Worm (Caenorhabditis elegans): ENCODE measurements around the gene F38A6.4.

Gene F38A6.4

ce11 chrV:20789105-20789504, 13.9 kb upstream of the F38A6.4 start, which contains the start of gene tpan-1:
Gene tpan-1, plus strand, starts transcription at chrV:20789502.
- no peak for TF ChIP-seq daf-8 (GFP tag; IDR thresholded peaks at IDR 0.05)
- TF ChIP-seq nhr-111 (GFP tag; optimal IDR thresholded peaks at IDR 0.05), result no peak
- no peak for TF ChIP-seq lin-15B (tag; optimal IDR thresholded peaks at IDR 0.05)
- TF ChIP-seq hif-1 (tag; optimal IDR thresholded peaks at IDR 0.05), result peak in 1 of 2 experiments; percentile 92
- no peak for TF ChIP-seq zfp-2 (tag; optimal IDR thresholded peaks at IDR 0.05)
- no peak for TF ChIP-seq zip-11 (GFP tag; IDR thresholded peaks at IDR 0.05)
- TF ChIP-seq lir-3 (tag; optimal IDR thresholded peaks at IDR 0.05), result no peak
- TF ChIP-seq nhr-11 (tag; optimal IDR thresholded peaks at IDR 0.05), result peak; percentile 32
- no peak for TF ChIP-seq arid-1 (GFP tag; conservative IDR thresholded peaks at IDR 0.05)
- TF ChIP-seq ZK546.5 (tag; optimal IDR thresholded peaks at IDR 0.05), result no peak
- TF ChIP-seq nhr-102 (tag; optimal IDR thresholded peaks at IDR 0.05), result no peak
- peak; percentile 72 for TF ChIP-seq hmg-1.1 (GFP tag; IDR thresholded peaks at IDR 0.05)
- peak; percentile 53 for TF ChIP-seq fkh-10 (GFP tag; optimal IDR thresholded peaks at IDR 0.05)
- TF ChIP-seq lin-1 (GFP tag; IDR thresholded peaks at IDR 0.05), result no peak
- TF ChIP-seq hlh-30 (tag; optimal IDR thresholded peaks at IDR 0.05; ENCODE audit: insufficient read depth), result peak; percentile 42
- no peak for TF ChIP-seq dpl-1 (GFP tag; optimal IDR thresholded peaks at IDR 0.05)
- TF ChIP-seq zip-2 (tag; optimal IDR thresholded peaks at IDR 0.05), result no peak
- peak; percentile 78 for TF ChIP-seq aha-1 (tag)
- TF ChIP-seq lin-13 (GFP tag; optimal IDR thresholded peaks at IDR 0.05), result no peak
- TF ChIP-seq zag-1 (tag; optimal IDR thresholded peaks at IDR 0.05), result no peak
- no peak for TF ChIP-seq fos-1 (tag; optimal IDR thresholded peaks at IDR 0.05)
- no peak for TF ChIP-seq tra-1 (GFP tag; IDR thresholded peaks at IDR 0.05)
- 0 out of 2 replicates have a peak, but pooled peaks have one; percentile 20 for TF ChIP-seq nhr-42 (GFP tag; IDR thresholded peaks at IDR 0.05)
- peak; percentile 50 for TF ChIP-seq ces-1 (GFP tag; optimal IDR thresholded peaks at IDR 0.05)
- peak; percentile 82; the same call in 1 of the 2 replicates for TF ChIP-seq ctbp-1 (GFP tag; IDR thresholded peaks at IDR 0.05)
- TF ChIP-seq mxl-3 (GFP tag; optimal IDR thresholded peaks at IDR 0.05), result no peak
- peak; percentile 32 for TF ChIP-seq mes-2 (tag; optimal IDR thresholded peaks at IDR 0.05; ENCODE audit: poor library complexity, severe bottlenecking)
- TF ChIP-seq F37D6.2 (tag; optimal IDR thresholded peaks at IDR 0.05), result peak; percentile 3
- TF ChIP-seq rbr-2 (tag; optimal IDR thresholded peaks at IDR 0.05), result peak; percentile 84
- no peak for TF ChIP-seq lin-38 (GFP tag; IDR thresholded peaks at IDR 0.05)
- TF ChIP-seq nhr-76 (tag; optimal IDR thresholded peaks at IDR 0.05), result no peak
- peak; percentile 65 for TF ChIP-seq mep-1 (tag; optimal IDR thresholded peaks at IDR 0.05)
- 0 out of 2 replicates have a peak, but pooled peaks have one; percentile 5 for TF ChIP-seq vab-7 (GFP tag; IDR thresholded peaks at IDR 0.05)
- TF ChIP-seq mdl-1 (tag; optimal IDR thresholded peaks at IDR 0.05), result peak in 1 of 2 experiments; percentile 82
- TF ChIP-seq dmd-9 (GFP tag; IDR thresholded peaks at IDR 0.05), result 0 out of 2 replicates have a peak, but pooled peaks have one; percentile 38
- TF ChIP-seq saeg-2 (GFP tag; IDR thresholded peaks at IDR 0.05), result peak; percentile 50; the same call in 1 of the 2 replicates
- no peak for TF ChIP-seq daf-16 (GFP tag; optimal IDR thresholded peaks at IDR 0.05)
- peak; percentile 3 for TF ChIP-seq daf-16 (tag; optimal IDR thresholded peaks at IDR 0.05)
- TF ChIP-seq unc-62 (GFP tag; optimal IDR thresholded peaks at IDR 0.05 in 1 of 2), result peak in 1 of 2 experiments; percentile 85
- no peak for TF ChIP-seq unc-62 (tag; optimal IDR thresholded peaks at IDR 0.05)
- TF ChIP-seq ceh-82 (tag; optimal IDR thresholded peaks at IDR 0.05), result no peak
- TF ChIP-seq lsy-2 (tag; optimal IDR thresholded peaks at IDR 0.05), result peak in 1 of 2 experiments; percentile 67
- no peak for TF ChIP-seq ama-1 (optimal IDR thresholded peaks at IDR 0.05)
- no peak for TF ChIP-seq egl-27 (tag; optimal IDR thresholded peaks at IDR 0.05)
- 0 out of 2 replicates have a peak, but pooled peaks have one; percentile 20 for TF ChIP-seq dmd-6 (GFP tag; IDR thresholded peaks at IDR 0.05)
